Worm (Caenorhabditis elegans) whole organism, L2 larva: Measurements from ENCODE around the gene gpd-4.

ENCODE experiments used
- R02D3.7 ChIP-seq: fragments of 150-350 bp; optimal IDR thresholded peaks from 2 replicates; lab custom pipeline; 2014; ENCODE audit warnings: missing biosample characterization, missing genetic modification characterization
- blmp-1 ChIP-seq: sonication (generic microtip); optimal IDR thresholded peaks from 2 replicates; lab custom pipeline; 2017; ENCODE audit warnings: missing genetic modification characterization, mild to moderate bottlenecking, missing compliant biosample characterization, antibody characterized with exemption, moderate library complexity; ENCODE audit not compliant: insufficient read depth
- nhr-11 ChIP-seq: fragments of 150-350 bp; optimal IDR thresholded peaks from 2 replicates; lab custom pipeline; 2014; ENCODE audit warnings: missing biosample characterization, missing genetic modification characterization
- sma-9 ChIP-seq, 2 experiments: fragments of 150-350 bp in 1 of 2; sonication (generic microtip) in 1 of 2; optimal IDR thresholded peaks; 2 replicates each; lab custom pipeline; 2014 to 2016; ENCODE audit warnings: missing genetic modification characterization in 2 of 2, mild to moderate bottlenecking in 1 of 2, missing biosample characterization in 1 of 2, missing compliant biosample characterization in 1 of 2, missing genetic modification reagents in 1 of 2, moderate library complexity in 1 of 2

DNA sequence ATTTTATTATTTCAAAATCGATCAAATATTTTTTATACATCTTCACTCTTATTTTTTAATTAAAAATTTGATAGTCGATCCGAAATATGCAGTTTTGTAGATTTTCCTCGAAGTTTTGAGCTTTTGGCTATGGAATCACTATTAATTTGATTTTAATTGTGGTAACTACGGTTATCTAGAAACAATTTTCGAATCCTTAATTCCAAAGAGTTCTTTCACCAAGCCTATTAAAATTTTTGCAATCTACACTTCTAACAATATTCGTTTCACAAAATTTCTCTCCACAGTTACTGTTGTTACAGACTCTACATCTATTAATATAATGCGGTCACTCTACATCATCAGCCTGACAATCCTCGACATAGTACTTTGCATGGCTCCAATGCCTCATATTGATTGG lies 21.1 kb downstream of the gpd-4 start, which contains the start of gene R05H5.7:
- TF ChIP-seq blmp-1 (tag; lab: Kevin White, UChicago) (no peak), sma-9 (GFP tag; optimal IDR thresholded peaks at IDR 0.05; lab: Kevin White, UChicago) (no peak), sma-9 (tag; optimal IDR thresholded peaks at IDR 0.05; lab: Kevin White, UChicago) (no peak), nhr-11 (tag; lab: Kevin White, UChicago) (no peak), R02D3.7 (no peak)
